Worm (Caenorhabditis elegans): ENCODE results near the gene set-19.

DNA sequence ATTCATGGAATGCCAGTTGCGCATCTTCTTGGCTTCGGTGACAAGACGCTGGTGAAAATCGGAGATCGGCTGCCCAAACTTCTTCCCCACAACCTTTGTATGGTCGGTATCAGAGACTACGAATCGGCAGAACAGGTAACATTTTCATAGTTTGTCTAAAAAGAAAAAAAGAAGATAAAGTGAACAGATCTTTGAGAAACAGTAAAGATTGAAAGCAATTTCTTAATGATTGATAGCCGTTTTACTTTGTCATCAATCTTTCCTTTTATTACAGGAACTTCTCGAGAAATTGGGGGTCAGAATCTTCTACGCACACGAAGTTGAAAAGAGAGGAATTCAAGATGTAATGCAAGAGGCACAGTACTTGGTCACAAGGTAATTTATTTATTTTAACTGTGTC is 49.0 kb downstream of the set-19 start:
- TF ChIP-seq T22C8.4 (GFP tag; IDR thresholded peaks at IDR 0.05): no peak
- no peak for TF ChIP-seq med-1 (GFP tag; optimal IDR thresholded peaks at IDR 0.05; ENCODE audit: insufficient read depth)
- no peak for TF ChIP-seq flt-1 (GFP tag; IDR thresholded peaks at IDR 0.05)
- no peak for TF ChIP-seq klf-2 (GFP tag; conservative IDR thresholded peaks at IDR 0.05)
- TF ChIP-seq ztf-29 (GFP tag; IDR thresholded peaks at IDR 0.05): no peak
- no peak for TF ChIP-seq ztf-23 (GFP tag; IDR thresholded peaks at IDR 0.05)

Measured in whole organism, midembryonic.